Fruit fly (Drosophila melanogaster) whole organism, embryonic: ENCODE data around the gene Hs2st.
A peak's percentile ranks its signal among the peaks of the same experiment; 100 is the strongest.

ENCODE experiments used
- Atf6 ChIP-seq: fragments of 200-800 bp; sonication (Bioruptor generic); IDR thresholded peaks from 2 replicates; pipeline ENCODE4 v1.3.6; 2022; ENCODE audit warnings: missing biosample characterization, missing genetic modification characterization
- B-H1 ChIP-seq: fragments of 200-800 bp; sonication (Bioruptor generic); IDR thresholded peaks from 3 replicates; pipeline ENCODE4 v1.3.6; 2022; ENCODE audit warnings: missing biosample characterization, missing genetic modification characterization
- BtbVII ChIP-seq: fragments of 200-800 bp; sonication (Bioruptor generic); optimal IDR thresholded peaks from 3 replicates; lab custom pipeline; 2017; ENCODE audit warnings: missing biosample characterization, mild to moderate bottlenecking, missing genetic modification characterization
- CG10274 ChIP-seq: fragments of 200-800 bp; sonication (Bioruptor generic); optimal IDR thresholded peaks from 3 replicates; lab custom pipeline; 2017; ENCODE audit warnings: missing biosample characterization, mild to moderate bottlenecking, missing genetic modification characterization
- CG10366 ChIP-seq: fragments of 200-800 bp; sonication (Bioruptor generic); IDR thresholded peaks from 2 replicates; pipeline ENCODE4 v1.3.6; 2022; ENCODE audit warnings: missing biosample characterization, missing genetic modification characterization
- CG11093 ChIP-seq: fragments of 200-800 bp; sonication (Bioruptor generic); IDR thresholded peaks from 3 replicates; pipeline ENCODE4 v1.3.6; 2022; ENCODE audit warnings: missing biosample characterization, missing genetic modification characterization
- CG13296 ChIP-seq: fragments of 200-800 bp; sonication (Bioruptor generic); optimal IDR thresholded peaks from 3 replicates; lab custom pipeline; 2018; ENCODE audit warnings: missing biosample characterization, mild to moderate bottlenecking, missing genetic modification characterization
- CG15514 ChIP-seq: fragments of 200-800 bp; sonication (Bioruptor generic); optimal IDR thresholded peaks from 3 replicates; lab custom pipeline; 2017; ENCODE audit warnings: missing biosample characterization, missing genetic modification characterization, mild to moderate bottlenecking, moderate library complexity, missing genetic modification reagents
- CG1602 ChIP-seq: fragments of 200-800 bp; sonication (Bioruptor generic); optimal IDR thresholded peaks from 3 replicates; lab custom pipeline; 2016; ENCODE audit warnings: missing biosample characterization, missing genetic modification characterization
- CG17328 ChIP-seq: fragments of 200-800 bp; sonication (Bioruptor generic); IDR thresholded peaks from 2 replicates; pipeline ENCODE4 v1.3.6; 2022; ENCODE audit warnings: missing biosample characterization, missing genetic modification characterization
- CG18262 ChIP-seq: fragments of 200-800 bp; optimal IDR thresholded peaks from 3 replicates; lab custom pipeline; 2019; ENCODE audit warnings: missing biosample characterization, mild to moderate bottlenecking, missing genetic modification characterization, moderate library complexity
- CG2199 ChIP-seq: fragments of 200-800 bp; sonication (Bioruptor generic); IDR thresholded peaks from 3 replicates; pipeline ENCODE4 v1.3.6; 2022; ENCODE audit warnings: missing biosample characterization, missing genetic modification characterization
- CG30020 ChIP-seq: fragments of 200-800 bp; optimal IDR thresholded peaks from 2 replicates; lab custom pipeline; 2019; ENCODE audit warnings: missing biosample characterization, mild to moderate bottlenecking, missing genetic modification characterization, moderate library complexity
- CG31441 ChIP-seq: fragments of 200-800 bp; sonication (Bioruptor generic); IDR thresholded peaks from 2 replicates; pipeline ENCODE4 v1.3.6; 2022; ENCODE audit warnings: missing biosample characterization, missing genetic modification characterization
- CG3847 ChIP-seq: fragments of 200-800 bp; sonication (Bioruptor generic); IDR thresholded peaks from 2 replicates; pipeline ENCODE4 v1.3.6; 2022; ENCODE audit warnings: missing biosample characterization, missing genetic modification characterization
- CG6175 ChIP-seq: fragments of 200-800 bp; sonication (Bioruptor generic); IDR thresholded peaks from 3 replicates; pipeline ENCODE4 v1.3.6; 2022; ENCODE audit warnings: missing biosample characterization, missing genetic modification characterization
- CG6813 ChIP-seq: fragments of 200-800 bp; sonication (Bioruptor generic); optimal IDR thresholded peaks from 2 replicates; lab custom pipeline; 2017; ENCODE audit warnings: missing biosample characterization, missing genetic modification characterization, mild to moderate bottlenecking, moderate library complexity, missing genetic modification reagents
- CG9932 ChIP-seq: fragments of 200-800 bp; sonication (Bioruptor generic); IDR thresholded peaks from 2 replicates; pipeline ENCODE4 v1.3.6; 2022; ENCODE audit warnings: missing biosample characterization, missing genetic modification characterization
- Deaf1 ChIP-seq: fragments of 200-800 bp; optimal IDR thresholded peaks from 3 replicates; lab custom pipeline; 2019; ENCODE audit warnings: missing biosample characterization, mild to moderate bottlenecking, missing genetic modification characterization, moderate library complexity
- Dp ChIP-seq: fragments of 200-800 bp; sonication (Bioruptor generic); optimal IDR thresholded peaks from 2 replicates; lab custom pipeline; 2018; ENCODE audit warnings: missing biosample characterization, mild to moderate bottlenecking, missing genetic modification characterization, moderate library complexity
- GATAe ChIP-seq: fragments of 200-800 bp; sonication (Bioruptor generic); conservative IDR thresholded peaks from 2 replicates; pipeline ENCODE4 v1.3.6; 2022; ENCODE audit warnings: missing biosample characterization, missing genetic modification characterization
- HLH4C ChIP-seq: fragments of 200-800 bp; sonication (Bioruptor generic); IDR thresholded peaks from 3 replicates; pipeline ENCODE4 v1.3.6; 2022; ENCODE audit warnings: missing biosample characterization, missing genetic modification characterization; ENCODE audit not compliant: partially characterized antibody
- Hand ChIP-seq: fragments of 200-800 bp; sonication (Bioruptor generic); optimal IDR thresholded peaks from 2 replicates; lab custom pipeline; 2017; ENCODE audit warnings: mild to moderate bottlenecking, missing biosample characterization, missing genetic modification reagents, missing genetic modification characterization
- HmgZ ChIP-seq: fragments of 200-800 bp; sonication (Bioruptor generic); optimal IDR thresholded peaks from 2 replicates; lab custom pipeline; 2018; ENCODE audit warnings: missing biosample characterization, mild to moderate bottlenecking, missing genetic modification characterization
- Hmx ChIP-seq: fragments of 200-800 bp; sonication (Bioruptor generic); optimal IDR thresholded peaks from 2 replicates; lab custom pipeline; 2016; ENCODE audit warnings: missing biosample characterization, missing genetic modification characterization
- Jarid2 ChIP-seq: fragments of 200-800 bp; sonication (Bioruptor generic); optimal IDR thresholded peaks from 3 replicates; lab custom pipeline; 2017; ENCODE audit warnings: mild to moderate bottlenecking, missing biosample characterization, missing genetic modification reagents, missing genetic modification characterization
- Lim3 ChIP-seq: fragments of 200-800 bp; sonication (Bioruptor generic); IDR thresholded peaks from 2 replicates; pipeline ENCODE4 v1.3.6; 2022; ENCODE audit warnings: missing biosample characterization, missing genetic modification characterization
- NFAT ChIP-seq: fragments of 200-800 bp; sonication (Bioruptor generic); IDR thresholded peaks from 2 replicates; pipeline ENCODE4 v1.3.6; 2022; ENCODE audit warnings: missing biosample characterization, missing genetic modification characterization
- Nf-YC ChIP-seq: fragments of 200-800 bp; optimal IDR thresholded peaks from 3 replicates; lab custom pipeline; 2019; ENCODE audit warnings: missing biosample characterization, mild to moderate bottlenecking, missing genetic modification characterization, moderate library complexity
- Taf1 ChIP-seq: fragments of 200-800 bp; sonication (Bioruptor generic); IDR thresholded peaks from 2 replicates; pipeline ENCODE4 v1.3.6; 2022; ENCODE audit warnings: missing biosample characterization, missing genetic modification characterization
- az2 ChIP-seq: fragments of 200-800 bp; sonication (Bioruptor generic); optimal IDR thresholded peaks from 3 replicates; lab custom pipeline; 2016; ENCODE audit warnings: missing biosample characterization, missing genetic modification characterization
- bigmax ChIP-seq: fragments of 200-800 bp; sonication (Bioruptor generic); optimal IDR thresholded peaks from 2 replicates; lab custom pipeline; 2018; ENCODE audit warnings: missing biosample characterization, mild to moderate bottlenecking, missing genetic modification characterization
- dmrt99B ChIP-seq: fragments of 200-800 bp; sonication (Bioruptor generic); optimal IDR thresholded peaks from 2 replicates; lab custom pipeline; 2018; ENCODE audit warnings: missing biosample characterization, mild to moderate bottlenecking, missing genetic modification characterization, moderate library complexity
- fd64A ChIP-seq: fragments of 200-800 bp; sonication (Bioruptor generic); optimal IDR thresholded peaks from 3 replicates; lab custom pipeline; 2018; ENCODE audit warnings: missing biosample characterization, mild to moderate bottlenecking, missing genetic modification characterization
- inv ChIP-seq: fragments of 200-800 bp; sonication (Bioruptor generic); IDR thresholded peaks from 2 replicates; pipeline ENCODE4 v1.3.6; 2022; ENCODE audit warnings: missing biosample characterization, missing genetic modification characterization; ENCODE audit not compliant: partially characterized antibody
- jumu ChIP-seq: fragments of 200-800 bp; sonication (Bioruptor generic); optimal IDR thresholded peaks from 3 replicates; lab custom pipeline; 2016; ENCODE audit warnings: missing biosample characterization, missing genetic modification characterization
- knrl ChIP-seq: fragments of 200-800 bp; sonication (Bioruptor generic); IDR thresholded peaks from 3 replicates; pipeline ENCODE4 v1.3.6; 2022; ENCODE audit warnings: missing biosample characterization, missing genetic modification characterization; ENCODE audit not compliant: partially characterized antibody
- org-1 ChIP-seq: fragments of 200-800 bp; sonication (Bioruptor generic); optimal IDR thresholded peaks from 2 replicates; lab custom pipeline; 2017; ENCODE audit warnings: missing biosample characterization, missing genetic modification characterization
- peb ChIP-seq: fragments of 200-800 bp; sonication (Bioruptor generic); IDR thresholded peaks from 2 replicates; pipeline ENCODE4 v1.3.6; 2022; ENCODE audit warnings: missing biosample characterization, missing genetic modification characterization
- psq ChIP-seq: fragments of 200-800 bp; sonication (Bioruptor generic); optimal IDR thresholded peaks from 2 replicates; lab custom pipeline; 2017; ENCODE audit warnings: missing biosample characterization, missing genetic modification characterization
- pzg ChIP-seq: fragments of 200-800 bp; sonication (Bioruptor generic); optimal IDR thresholded peaks from 3 replicates; lab custom pipeline; 2018; ENCODE audit warnings: missing biosample characterization, mild to moderate bottlenecking, missing genetic modification characterization, moderate library complexity
- sens ChIP-seq: fragments of 200-800 bp; sonication (Bioruptor generic); peaks from one replicate; lab custom pipeline; 2016; ENCODE audit warnings: missing biosample characterization, missing genetic modification characterization
- sens-2 ChIP-seq: fragments of 200-800 bp; sonication (Bioruptor generic); IDR thresholded peaks from 2 replicates; pipeline ENCODE4 v1.3.6; 2022; ENCODE audit warnings: missing biosample characterization, missing genetic modification characterization
- slbo ChIP-seq: fragments of 200-800 bp; sonication (Bioruptor generic); IDR thresholded peaks from 2 replicates; pipeline ENCODE4 v1.3.6; 2022; ENCODE audit warnings: missing biosample characterization, missing genetic modification characterization
- sr ChIP-seq: fragments of 200-800 bp; sonication (Bioruptor generic); IDR thresholded peaks from 3 replicates; pipeline ENCODE4 v1.3.6; 2022; ENCODE audit warnings: missing biosample characterization, missing genetic modification characterization
- tap ChIP-seq: fragments of 200-800 bp; optimal IDR thresholded peaks from 3 replicates; lab custom pipeline; 2019; ENCODE audit warnings: missing biosample characterization, mild to moderate bottlenecking, missing genetic modification characterization, moderate library complexity
- tio ChIP-seq: fragments of 200-800 bp; sonication (Bioruptor generic); optimal IDR thresholded peaks from 2 replicates; lab custom pipeline; 2017; ENCODE audit warnings: missing biosample characterization, missing genetic modification characterization, inconsistent platforms
- vvl ChIP-seq: fragments of 200-800 bp; sonication (Bioruptor generic); IDR thresholded peaks from 2 replicates; pipeline ENCODE4 v1.3.6; 2022; ENCODE audit warnings: missing biosample characterization, missing genetic modification characterization
- zen2 ChIP-seq: fragments of 200-800 bp; sonication (Bioruptor generic); IDR thresholded peaks from 3 replicates; pipeline ENCODE4 v1.3.6; 2022; ENCODE audit warnings: missing biosample characterization, missing genetic modification characterization; ENCODE audit not compliant: partially characterized antibody

The Hs2st gene

DNA sequence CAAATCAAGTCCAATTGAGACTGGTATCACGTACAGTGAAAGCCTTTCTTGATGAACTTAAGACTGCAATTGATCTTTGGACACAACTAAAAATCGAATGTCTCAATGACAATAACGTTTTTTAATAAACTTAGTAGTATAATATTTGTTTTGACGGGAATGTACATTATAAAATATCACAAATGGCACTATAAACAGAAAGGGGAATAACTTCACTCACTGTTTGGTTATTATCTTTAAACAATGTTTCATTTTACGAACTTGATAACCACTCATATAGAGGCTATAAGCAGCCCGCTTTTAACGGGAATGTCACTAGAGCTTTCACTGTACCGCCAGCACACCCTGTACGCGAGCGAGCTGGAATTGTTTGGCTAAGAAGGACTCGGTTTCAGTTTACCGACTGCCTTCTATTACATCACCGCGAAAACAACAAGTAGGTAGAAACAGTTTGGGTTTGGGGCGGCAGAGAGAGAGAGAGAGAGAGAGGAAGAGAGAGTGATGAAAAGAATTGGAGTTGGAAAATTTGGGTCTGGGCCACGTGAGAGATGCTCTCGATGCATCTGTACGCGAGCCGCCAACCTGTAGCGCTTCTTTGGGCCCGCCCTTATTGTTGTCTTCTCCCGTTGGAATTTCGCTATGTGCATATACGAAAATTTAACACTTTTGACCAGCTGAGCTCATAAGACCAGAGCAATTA, 46.8 kb downstream of the Hs2st start (continued):
- TF ChIP-seq HLH4C (GFP tag; lab: Robert Waterston, UW), result no peak
- TF ChIP-seq sens-2 (GFP tag; lab: Robert Waterston, UW), result no peak
- TF ChIP-seq CG31441 (GFP tag; lab: Robert Waterston, UW), result no peak
- TF ChIP-seq psq, result no peak
- TF ChIP-seq Nf-YC (tag; lab: Kevin White, UChicago), result no peak
- peak; percentile 16 for TF ChIP-seq az2 (GFP tag; lab: Kevin White, UChicago)
- no peak for TF ChIP-seq CG3847 (GFP tag; lab: Robert Waterston, UW)
- no peak for TF ChIP-seq jumu
- TF ChIP-seq Jarid2 (GFP tag; lab: Kevin White, UChicago), result no peak
- no peak for TF ChIP-seq B-H1 (GFP tag; lab: Robert Waterston, UW)
- peak; percentile 6 for TF ChIP-seq tap (tag; lab: Kevin White, UChicago)
- TF ChIP-seq slbo, result peak; percentile 39
- TF ChIP-seq Atf6 (GFP tag; lab: Robert Waterston, UW), result no peak
- TF ChIP-seq CG10274 (GFP tag; lab: Kevin White, UChicago), result no peak
- peak; percentile 52 for TF ChIP-seq dmrt99B (tag; lab: Kevin White, UChicago)
- TF ChIP-seq, all 482 proteins: peak for 81

dm6 chr2L:19393703-19394210, 50.8 kb downstream of the Hs2st start, which contains the start of gene CG31798:
Gene CG31798, plus strand, starts transcription at chr2L:19394160.
- TF ChIP-seq org-1, result no peak
- TF ChIP-seq sens (GFP tag; lab: Kevin White, UChicago), result peak; percentile 35
- no peak for TF ChIP-seq BtbVII (GFP tag; lab: Kevin White, UChicago)
- no peak for TF ChIP-seq GATAe (GFP tag; lab: Robert Waterston, UW)
- no peak for TF ChIP-seq CG11093
- no peak for TF ChIP-seq CG6175
- TF ChIP-seq vvl (GFP tag; lab: Robert Waterston, UW), result no peak
- TF ChIP-seq CG18262 (tag; lab: Kevin White, UChicago), result no peak
- peak; percentile 16 for TF ChIP-seq HmgZ (tag; lab: Kevin White, UChicago)
- TF ChIP-seq CG13296, result no peak
- TF ChIP-seq inv, result no peak; the same call in 1 of the 2 replicates
- TF ChIP-seq peb (GFP tag; lab: Robert Waterston, UW), result no peak
- TF ChIP-seq CG9932 (GFP tag; lab: Robert Waterston, UW), result 0 out of 2 replicates have a peak, but pooled peaks have one; percentile 9
- no peak for TF ChIP-seq fd64A (GFP tag; lab: Kevin White, UChicago)
- TF ChIP-seq tio (GFP tag; lab: Kevin White, UChicago), result no peak
- TF ChIP-seq CG10366 (GFP tag; lab: Robert Waterston, UW), result no peak
- no peak for TF ChIP-seq slbo
- no peak for TF ChIP-seq bigmax (GFP tag; lab: Kevin White, UChicago)
- TF ChIP-seq knrl (GFP tag; lab: Robert Waterston, UW), result peak; percentile 52; the same call in 2 of the 3 replicates
- TF ChIP-seq CG15514, result no peak
- no peak for TF ChIP-seq CG1602 (GFP tag; lab: Kevin White, UChicago)
- no peak for TF ChIP-seq Dp (GFP tag; lab: Kevin White, UChicago)
- TF ChIP-seq Hand (GFP tag; lab: Kevin White, UChicago), result no peak
- no peak for TF ChIP-seq Taf1
- no peak for TF ChIP-seq Deaf1 (tag; lab: Kevin White, UChicago)
- no peak for TF ChIP-seq CG30020 (tag; lab: Kevin White, UChicago)
- TF ChIP-seq CG2199 (GFP tag; lab: Robert Waterston, UW), result peak; percentile 87; the same call in 2 of the 3 replicates
- no peak for TF ChIP-seq CG6813
- TF ChIP-seq Hmx (GFP tag; lab: Kevin White, UChicago), result no peak
- TF ChIP-seq NFAT, result no peak
- TF ChIP-seq sr, result no peak
- no peak for TF ChIP-seq CG17328 (GFP tag; lab: Robert Waterston, UW)
- TF ChIP-seq Lim3 (GFP tag; lab: Robert Waterston, UW), result no peak
- TF ChIP-seq pzg (GFP tag; lab: Kevin White, UChicago), result peak; percentile 14
- no peak for TF ChIP-seq zen2 (GFP tag; lab: Robert Waterston, UW)
